Worm (Caenorhabditis elegans): Measurements from ENCODE around the gene sea-2.

sea-2 gene

ce11 chrII:3930478-3931182 lies 19.5 kb upstream of the sea-2 start:
- TF ChIP-seq ceh-18 (tag; optimal IDR thresholded peaks at IDR 0.05): peak; percentile 7
- no peak for TF ChIP-seq zip-5 (tag; optimal IDR thresholded peaks at IDR 0.05)
- TF ChIP-seq hlh-30 (tag; optimal IDR thresholded peaks at IDR 0.05; ENCODE audit: insufficient read depth): no peak
- TF ChIP-seq ceh-31 (tag; optimal IDR thresholded peaks at IDR 0.05): peak; percentile 32
- TF ChIP-seq ceh-24 (tag; optimal IDR thresholded peaks at IDR 0.05): no peak
- TF ChIP-seq syd-9 (tag; optimal IDR thresholded peaks at IDR 0.05): no peak
- no peak for TF ChIP-seq pax-1 (tag; optimal IDR thresholded peaks at IDR 0.05)
- no peak for TF ChIP-seq ztf-16 (tag; optimal IDR thresholded peaks at IDR 0.05)
- TF ChIP-seq ets-4 (tag; optimal IDR thresholded peaks at IDR 0.05): no peak
- TF ChIP-seq ceh-34 (tag; optimal IDR thresholded peaks at IDR 0.05): peak; percentile 12
- TF ChIP-seq nfya-1 (tag; optimal IDR thresholded peaks at IDR 0.05): peak; percentile 99

- TF ChIP-seq rnt-1 (tag; optimal IDR thresholded peaks at IDR 0.05): no peak
- no peak for TF ChIP-seq tbx-7 (tag; optimal IDR thresholded peaks at IDR 0.05)
- no peak for TF ChIP-seq hlh-15 (tag; optimal IDR thresholded peaks at IDR 0.05)
- TF ChIP-seq nfya-1 (tag; optimal IDR thresholded peaks at IDR 0.05): peak; percentile 97
Observed at ce11 chrII:3931230-3931629, 18.9 kb upstream of the sea-2 start.

- no peak for TF ChIP-seq ceh-24 (tag; optimal IDR thresholded peaks at IDR 0.05)
- TF ChIP-seq ceh-34 (tag; optimal IDR thresholded peaks at IDR 0.05): no peak
- TF ChIP-seq pax-1 (tag; optimal IDR thresholded peaks at IDR 0.05): no peak
- TF ChIP-seq C38D4.7 (GFP tag; optimal IDR thresholded peaks at IDR 0.05): no peak
- TF ChIP-seq pqm-1 (tag; optimal IDR thresholded peaks at IDR 0.05): no peak
- TF ChIP-seq ceh-6 (GFP tag; optimal IDR thresholded peaks at IDR 0.05): no peak
- TF ChIP-seq pha-2 (tag; optimal IDR thresholded peaks at IDR 0.05): no peak
- no peak for TF ChIP-seq fax-1 (tag; optimal IDR thresholded peaks at IDR 0.05)
- no peak for TF ChIP-seq unc-3 (GFP tag; conservative IDR thresholded peaks at IDR 0.05)
- no peak for TF ChIP-seq unc-3 (tag; optimal IDR thresholded peaks at IDR 0.05)
- TF ChIP-seq ztf-16 (tag; optimal IDR thresholded peaks at IDR 0.05): no peak
- no peak for TF ChIP-seq ceh-19 (GFP tag; optimal IDR thresholded peaks at IDR 0.05)
- TF ChIP-seq ceh-45 (GFP tag; IDR thresholded peaks at IDR 0.05): no peak
- no peak for TF ChIP-seq pha-4 (tag; optimal IDR thresholded peaks at IDR 0.05)
- no peak for TF ChIP-seq nfya-1 (tag; optimal IDR thresholded peaks at IDR 0.05)
Observed at ce11 chrII:3931825-3932224, 18.4 kb upstream of the sea-2 start.

- no peak for TF ChIP-seq mec-3 (tag; optimal IDR thresholded peaks at IDR 0.05; ENCODE audit: borderline replicate concordance)
- TF ChIP-seq madf-2 (tag; optimal IDR thresholded peaks at IDR 0.05): no peak
- TF ChIP-seq ceh-30 (tag; optimal IDR thresholded peaks at IDR 0.05): no peak
- no peak for TF ChIP-seq nfya-1 (tag; optimal IDR thresholded peaks at IDR 0.05)
- no peak for TF ChIP-seq C38D4.7 (GFP tag; optimal IDR thresholded peaks at IDR 0.05)
- TF ChIP-seq ceh-9 (tag; optimal IDR thresholded peaks at IDR 0.05): no peak
- no peak for TF ChIP-seq ceh-22 (tag; optimal IDR thresholded peaks at IDR 0.05)
- no peak for TF ChIP-seq ttx-3 (tag; optimal IDR thresholded peaks at IDR 0.05)
- TF ChIP-seq fkh-10 (GFP tag; optimal IDR thresholded peaks at IDR 0.05): no peak
- TF ChIP-seq nhr-11 (tag; optimal IDR thresholded peaks at IDR 0.05): no peak
- TF ChIP-seq Y22D7AL.16 (tag; optimal IDR thresholded peaks at IDR 0.05): no peak
- no peak for TF ChIP-seq fax-1 (tag; optimal IDR thresholded peaks at IDR 0.05)
- TF ChIP-seq pha-2 (tag; optimal IDR thresholded peaks at IDR 0.05): no peak
- no peak for TF ChIP-seq K09A11.1 (tag; optimal IDR thresholded peaks at IDR 0.05; ENCODE audit: insufficient read depth)
Observed at ce11 chrII:3933640-3934039, 16.5 kb upstream of the sea-2 start, which contains the start of gene Y14H12B.2. Gene Y14H12B.2 (minus strand): TSS chrII:3933740.

ce11 chrII:3934085-3934484 lies 16.1 kb upstream of the sea-2 start, which contains the start of gene Y14H12B.1:
Gene Y14H12B.1 (plus strand): TSS chrII:3934447.
- no peak for TF ChIP-seq sdc-2 (tag; optimal IDR thresholded peaks at IDR 0.05)
- TF ChIP-seq ceh-24 (tag; optimal IDR thresholded peaks at IDR 0.05): no peak
- no peak for TF ChIP-seq ahr-1 (tag; optimal IDR thresholded peaks at IDR 0.05)
- TF ChIP-seq fkh-10 (GFP tag; optimal IDR thresholded peaks at IDR 0.05): no peak
- TF ChIP-seq ceh-22 (tag; optimal IDR thresholded peaks at IDR 0.05): no peak
- TF ChIP-seq unc-55 (GFP tag; optimal IDR thresholded peaks at IDR 0.05): no peak
- no peak for TF ChIP-seq tbx-7 (tag; optimal IDR thresholded peaks at IDR 0.05)
- TF ChIP-seq ceh-14 (tag; optimal IDR thresholded peaks at IDR 0.05): no peak
- no peak for TF ChIP-seq sox-2 (GFP tag; IDR thresholded peaks at IDR 0.05)
- no peak for TF ChIP-seq hlh-30 (tag; optimal IDR thresholded peaks at IDR 0.05; ENCODE audit: insufficient read depth)
- TF ChIP-seq ceh-48 (tag; optimal IDR thresholded peaks at IDR 0.05): no peak
- TF ChIP-seq C38D4.7 (GFP tag; optimal IDR thresholded peaks at IDR 0.05): no peak
- no peak for TF ChIP-seq hlh-15 (tag; optimal IDR thresholded peaks at IDR 0.05)
- TF ChIP-seq ceh-45 (GFP tag; IDR thresholded peaks at IDR 0.05): no peak
- no peak for TF ChIP-seq ceh-9 (tag; optimal IDR thresholded peaks at IDR 0.05)
- no peak for TF ChIP-seq dmd-4 (tag; optimal IDR thresholded peaks at IDR 0.05; ENCODE audit: borderline replicate concordance)
- no peak for TF ChIP-seq unc-3 (GFP tag; conservative IDR thresholded peaks at IDR 0.05)
- TF ChIP-seq unc-3 (tag; optimal IDR thresholded peaks at IDR 0.05): no peak
- TF ChIP-seq C08G9.2 (tag; optimal IDR thresholded peaks at IDR 0.05): no peak
- TF ChIP-seq ceh-34 (tag; optimal IDR thresholded peaks at IDR 0.05): no peak
- no peak for TF ChIP-seq lin-11 (tag; optimal IDR thresholded peaks at IDR 0.05)

Measured in whole organism, late embryonic.